Worm (Caenorhabditis elegans) whole organism, L4 larva: ENCODE results near the gene elt-4.

ENCODE experiments used
- F26F4.8 ChIP-seq: fragments of 200-800 bp; sonication (Bioruptor generic); conservative IDR thresholded peaks from 2 replicates; pipeline ENCODE4 v1.3.6; 2022; ENCODE audit warnings: missing genetic modification characterization, missing compliant biosample characterization
- F37D6.2 ChIP-seq: sonication (generic microtip); optimal IDR thresholded peaks from 2 replicates; lab custom pipeline; 2016; ENCODE audit warnings: mild to moderate bottlenecking, missing genetic modification characterization, missing compliant biosample characterization
- T20F7.1 ChIP-seq: fragments of 200-800 bp; sonication (Bioruptor generic); optimal IDR thresholded peaks from 2 replicates; lab custom pipeline; 2018; ENCODE audit warnings: mild to moderate bottlenecking, missing genetic modification characterization, missing compliant biosample characterization
- aha-1 ChIP-seq: fragments of 150-350 bp; peaks from one replicate; lab custom pipeline; 2014; ENCODE audit warnings: missing biosample characterization, missing genetic modification characterization
- arid-1 ChIP-seq: fragments of 200-800 bp; sonication (Bioruptor generic); conservative IDR thresholded peaks from 2 replicates; pipeline ENCODE4 v1.3.6; 2022; ENCODE audit warnings: missing genetic modification reagents, missing genetic modification characterization, missing compliant biosample characterization
- ceh-20 ChIP-seq: fragments of 200-800 bp; sonication (Bioruptor generic); IDR thresholded peaks from 2 replicates; pipeline ENCODE4 v1.3.6; 2022; ENCODE audit warnings: missing genetic modification reagents, missing genetic modification characterization, missing compliant biosample characterization
- ceh-28 ChIP-seq: fragments of 150-350 bp; optimal IDR thresholded peaks from 2 replicates; lab custom pipeline; 2014; ENCODE audit warnings: missing biosample characterization, missing genetic modification reagents, missing genetic modification characterization
- ceh-44 ChIP-seq: fragments of 200-800 bp; sonication (Bioruptor generic); IDR thresholded peaks from 2 replicates; pipeline ENCODE4 v1.3.6; 2022; ENCODE audit warnings: missing genetic modification reagents, missing genetic modification characterization, missing compliant biosample characterization
- ctbp-1 ChIP-seq: fragments of 200-800 bp; sonication (Bioruptor generic); IDR thresholded peaks from 2 replicates; pipeline ENCODE4 v1.3.6; 2022; ENCODE audit warnings: missing genetic modification reagents, missing genetic modification characterization, missing compliant biosample characterization
- daf-12 ChIP-seq: fragments of 150-350 bp; optimal IDR thresholded peaks from 2 replicates; lab custom pipeline; 2014; ENCODE audit warnings: missing biosample characterization, missing genetic modification reagents, missing genetic modification characterization
- daf-16 ChIP-seq, 3 experiments: sonication (generic microtip); optimal IDR thresholded peaks; 2 replicates each; lab custom pipeline; 2016 to 2017; ENCODE audit warnings: missing genetic modification characterization in 3 of 3, missing genetic modification reagents in 3 of 3, mild to moderate bottlenecking in 2 of 3, missing compliant biosample characterization in 2 of 3, missing biosample characterization in 1 of 3, moderate library complexity in 1 of 3
- daf-19 ChIP-seq: fragments of 200-800 bp; sonication (Bioruptor generic); conservative IDR thresholded peaks from 2 replicates; pipeline ENCODE4 v1.3.6; 2022; ENCODE audit warnings: missing genetic modification characterization, missing compliant biosample characterization
- dmd-6 ChIP-seq: fragments of 200-800 bp; sonication (Bioruptor generic); IDR thresholded peaks from 2 replicates; pipeline ENCODE4 v1.3.6; 2022; ENCODE audit warnings: missing genetic modification reagents, missing genetic modification characterization, missing compliant biosample characterization
- dve-1 ChIP-seq: sonication (generic microtip); optimal IDR thresholded peaks from 2 replicates; lab custom pipeline; 2017; ENCODE audit warnings: antibody characterized with exemption, mild to moderate bottlenecking, missing genetic modification characterization, missing compliant biosample characterization; ENCODE audit not compliant: insufficient read depth
- egl-43 ChIP-seq: fragments of 200-800 bp; sonication (Bioruptor generic); IDR thresholded peaks from 2 replicates; pipeline ENCODE4 v1.3.6; 2022; ENCODE audit warnings: missing genetic modification reagents, missing genetic modification characterization, missing compliant biosample characterization
- fkh-10 ChIP-seq: fragments of 150-350 bp; optimal IDR thresholded peaks from 2 replicates; lab custom pipeline; 2014; ENCODE audit warnings: missing biosample characterization, missing genetic modification reagents, missing genetic modification characterization
- hif-1 ChIP-seq, 2 experiments: sonication (generic microtip); optimal IDR thresholded peaks; 2 replicates each; lab custom pipeline; 2016 to 2017; ENCODE audit warnings: missing compliant biosample characterization in 2 of 2, missing genetic modification characterization in 2 of 2, missing genetic modification reagents in 2 of 2, missing genotype in 2 of 2, mild to moderate bottlenecking in 1 of 2
- hlh-11 ChIP-seq: fragments of 200-800 bp; sonication (Bioruptor generic); optimal IDR thresholded peaks from 2 replicates; lab custom pipeline; 2018; ENCODE audit warnings: mild to moderate bottlenecking, missing genetic modification characterization, missing compliant biosample characterization
- hlh-30 ChIP-seq: sonication (generic microtip); optimal IDR thresholded peaks from 2 replicates; lab custom pipeline; 2017; ENCODE audit warnings: antibody characterized with exemption, mild to moderate bottlenecking, missing genetic modification characterization, missing compliant biosample characterization; ENCODE audit not compliant: insufficient read depth
- hmg-1.1 ChIP-seq: fragments of 200-800 bp; sonication (Bioruptor generic); IDR thresholded peaks from 2 replicates; pipeline ENCODE4 v1.3.6; 2022; ENCODE audit warnings: missing genetic modification reagents, missing genetic modification characterization, missing compliant biosample characterization
- jun-1 ChIP-seq: fragments of 150-350 bp; optimal IDR thresholded peaks from 2 replicates; lab custom pipeline; 2014; ENCODE audit warnings: missing biosample characterization, missing genetic modification reagents, missing genetic modification characterization
- lin-1 ChIP-seq: fragments of 200-800 bp; sonication (Bioruptor generic); IDR thresholded peaks from 2 replicates; pipeline ENCODE4 v1.3.6; 2022; ENCODE audit warnings: missing genetic modification reagents, missing genetic modification characterization, missing compliant biosample characterization
- lin-39 ChIP-seq: fragments of 150-350 bp; optimal IDR thresholded peaks from 2 replicates; lab custom pipeline; 2014; ENCODE audit warnings: missing biosample characterization, missing genetic modification reagents, missing genetic modification characterization
- lir-3 ChIP-seq: sonication (generic microtip); optimal IDR thresholded peaks from 2 replicates; lab custom pipeline; 2016; ENCODE audit warnings: mild to moderate bottlenecking, missing genetic modification characterization, missing compliant biosample characterization
- lsy-2 ChIP-seq, 2 experiments: fragments of 150-350 bp in 1 of 2; sonication (generic microtip) in 1 of 2; optimal IDR thresholded peaks; 2 replicates each; lab custom pipeline; 2014 to 2017; ENCODE audit warnings: missing biosample characterization in 2 of 2, missing genetic modification characterization in 2 of 2
- madf-9 ChIP-seq: fragments of 200-800 bp; sonication (Bioruptor generic); conservative IDR thresholded peaks from 2 replicates; pipeline ENCODE4 v1.3.6; 2022; ENCODE audit warnings: missing genetic modification reagents, missing genetic modification characterization, missing compliant biosample characterization
- mdl-1 ChIP-seq, 2 experiments: fragments of 150-350 bp in 1 of 2; sonication (generic microtip) in 1 of 2; optimal IDR thresholded peaks; 2 replicates each; lab custom pipeline; 2014 to 2017; ENCODE audit warnings: missing biosample characterization in 2 of 2, missing genetic modification characterization in 2 of 2
- mep-1 ChIP-seq: fragments of 150-350 bp; sonication (generic microtip); optimal IDR thresholded peaks from 3 replicates; lab custom pipeline; 2014; ENCODE audit warnings: missing biosample characterization, missing genetic modification characterization
- mes-2 ChIP-seq: sonication (generic microtip); optimal IDR thresholded peaks from 2 replicates; lab custom pipeline; 2016; ENCODE audit warnings: missing genotype, mild to moderate bottlenecking, missing genetic modification characterization, missing compliant biosample characterization; ENCODE audit not compliant: poor library complexity, severe bottlenecking
- mxl-3 ChIP-seq: fragments of 200-800 bp; sonication (Bioruptor generic); optimal IDR thresholded peaks from 2 replicates; lab custom pipeline; 2018; ENCODE audit warnings: mild to moderate bottlenecking, missing genetic modification characterization, missing compliant biosample characterization
- nhr-10 ChIP-seq: fragments of 150-350 bp; optimal IDR thresholded peaks from 2 replicates; lab custom pipeline; 2014; ENCODE audit warnings: missing biosample characterization, missing genetic modification characterization
- nhr-11 ChIP-seq: fragments of 150-350 bp; optimal IDR thresholded peaks from 2 replicates; lab custom pipeline; 2014; ENCODE audit warnings: missing biosample characterization, missing genetic modification characterization
- nhr-25 ChIP-seq: sonication (generic microtip); optimal IDR thresholded peaks from 2 replicates; lab custom pipeline; 2017; ENCODE audit warnings: missing genetic modification characterization, mild to moderate bottlenecking, missing compliant biosample characterization, antibody characterized with exemption, moderate library complexity, borderline replicate concordance; ENCODE audit not compliant: insufficient read depth
- nhr-28 ChIP-seq: fragments of 150-350 bp; optimal IDR thresholded peaks from 2 replicates; lab custom pipeline; 2014; ENCODE audit warnings: missing biosample characterization, missing genetic modification characterization
- nhr-48 ChIP-seq: sonication (generic microtip); optimal IDR thresholded peaks from 2 replicates; lab custom pipeline; 2016; ENCODE audit warnings: mild to moderate bottlenecking, missing genetic modification characterization, missing compliant biosample characterization
- nhr-76 ChIP-seq: fragments of 150-350 bp; optimal IDR thresholded peaks from 2 replicates; lab custom pipeline; 2014; ENCODE audit warnings: missing biosample characterization, missing genetic modification characterization
- nhr-77 ChIP-seq: fragments of 150-350 bp; optimal IDR thresholded peaks from 2 replicates; lab custom pipeline; 2014; ENCODE audit warnings: missing biosample characterization, missing genetic modification characterization
- rbr-2 ChIP-seq: sonication (generic microtip); optimal IDR thresholded peaks from 2 replicates; lab custom pipeline; 2016; ENCODE audit warnings: missing genotype, missing genetic modification characterization, missing compliant biosample characterization
- set-16 ChIP-seq: fragments of 200-800 bp; sonication (Bioruptor generic); IDR thresholded peaks from 2 replicates; pipeline ENCODE4 v1.3.6; 2022; ENCODE audit warnings: missing genetic modification reagents, missing genetic modification characterization, missing compliant biosample characterization
- snpc-1.2 ChIP-seq: fragments of 200-800 bp; sonication (Bioruptor generic); IDR thresholded peaks from 2 replicates; pipeline ENCODE4 v1.3.6; 2022; ENCODE audit warnings: missing genetic modification reagents, missing genetic modification characterization, missing compliant biosample characterization
- snpc-4 ChIP-seq: fragments of 150-350 bp; optimal IDR thresholded peaks from 2 replicates; lab custom pipeline; 2014; ENCODE audit warnings: missing biosample characterization, missing genetic modification characterization
- tra-1 ChIP-seq: fragments of 200-800 bp; sonication (Bioruptor generic); IDR thresholded peaks from 2 replicates; pipeline ENCODE4 v1.3.6; 2022; ENCODE audit warnings: missing genetic modification reagents, missing genetic modification characterization, missing compliant biosample characterization
- unc-39 ChIP-seq: sonication (generic microtip); optimal IDR thresholded peaks from 2 replicates; lab custom pipeline; 2017; ENCODE audit warnings: missing biosample characterization, missing genetic modification characterization
- unc-62 ChIP-seq, 3 experiments: fragments of 150-350 bp in 1 of 3; sonication (generic microtip); optimal IDR thresholded peaks in 2 of 3; peaks in 1 of 3; 1 replicate in 1 of 3; 2 replicates in 2 of 3; lab custom pipeline; 2014 to 2017; ENCODE audit warnings: missing biosample characterization in 3 of 3, missing genetic modification characterization in 3 of 3, missing genetic modification reagents in 3 of 3, missing genotype in 1 of 3
- zag-1 ChIP-seq: fragments of 150-350 bp; optimal IDR thresholded peaks from 2 replicates; lab custom pipeline; 2014; ENCODE audit warnings: missing biosample characterization, missing genetic modification characterization
- zfp-2 ChIP-seq: sonication (generic microtip); optimal IDR thresholded peaks from 2 replicates; lab custom pipeline; 2016; ENCODE audit warnings: mild to moderate bottlenecking, missing genetic modification characterization, missing compliant biosample characterization
- zfp-3 ChIP-seq: fragments of 200-800 bp; sonication (Bioruptor generic); conservative IDR thresholded peaks from 2 replicates; pipeline ENCODE4 v1.3.6; 2022; ENCODE audit warnings: missing genetic modification reagents, missing genetic modification characterization, missing compliant biosample characterization
- zip-11 ChIP-seq: fragments of 200-800 bp; sonication (Bioruptor generic); IDR thresholded peaks from 2 replicates; pipeline ENCODE4 v1.3.6; 2022; ENCODE audit warnings: missing genetic modification characterization, missing compliant biosample characterization
- ztf-11 ChIP-seq: fragments of 150-350 bp; optimal IDR thresholded peaks from 2 replicates; lab custom pipeline; 2014; ENCODE audit warnings: missing biosample characterization, missing genetic modification characterization

Gene elt-4

ce11 chrX:10435492-10435939, 39.8 kb upstream of the elt-4 start:
- TF ChIP-seq lin-1 (GFP tag; lab: Robert Waterston, UW) (no peak), ceh-28 (tag; lab: Kevin White, UChicago) (peak; percentile 41), rbr-2 (tag; lab: Kevin White, UChicago) (peak; percentile 79), arid-1 (GFP tag; lab: Robert Waterston, UW) (no peak), nhr-25 (tag; lab: Kevin White, UChicago) (peak; percentile 3), daf-12 (tag; lab: Kevin White, UChicago) (no peak), hif-1 (tag; optimal IDR thresholded peaks at IDR 0.05; lab: Kevin White, UChicago) (peak in 1 of 2 experiments; percentile 62), zfp-3 (no peak), tra-1 (0 out of 2 replicates have a peak, but pooled peaks have one; percentile 21), dve-1 (tag; lab: Kevin White, UChicago) (peak; percentile 26), unc-39 (tag; lab: Kevin White, UChicago) (no peak), mes-2 (tag; lab: Kevin White, UChicago) (peak; percentile 61), nhr-28 (peak; percentile 61), egl-43 (GFP tag; lab: Robert Waterston, UW) (peak; percentile 84), zip-11 (no peak), aha-1 (tag; lab: Kevin White, UChicago) (peak; percentile 44), mdl-1 (tag; optimal IDR thresholded peaks at IDR 0.05; lab: Kevin White, UChicago) (peak in 1 of 2 experiments; percentile 66), ztf-11 (tag; lab: Kevin White, UChicago) (no peak), hlh-30 (tag; lab: Kevin White, UChicago) (peak; percentile 56), hlh-11 (peak; percentile 74), ceh-44 (no peak), nhr-11 (tag; lab: Kevin White, UChicago) (peak; percentile 89), mxl-3 (GFP tag; lab: Kevin White, UChicago) (peak; percentile 71), lsy-2 (tag; optimal IDR thresholded peaks at IDR 0.05; lab: Kevin White, UChicago) (peak; percentile 52 to 59), daf-16 (GFP tag; optimal IDR thresholded peaks at IDR 0.05; lab: Kevin White, UChicago) (peak in 1 of 2 experiments; percentile 19), daf-16 (tag; optimal IDR thresholded peaks at IDR 0.05; lab: Kevin White, UChicago) (no peak), mep-1 (tag; lab: Kevin White, UChicago) (peak; percentile 84), unc-62 (GFP tag; optimal IDR thresholded peaks at IDR 0.05 in 1 of 2; lab: Kevin White, UChicago) (peak in 1 of 2 experiments; percentile 87), unc-62 (tag; optimal IDR thresholded peaks at IDR 0.05; lab: Kevin White, UChicago) (no peak), snpc-4 (tag; lab: Kevin White, UChicago) (no peak), hmg-1.1 (GFP tag; lab: Robert Waterston, UW) (peak; percentile 82), set-16 (GFP tag; lab: Robert Waterston, UW) (peak; percentile 94), nhr-48 (peak; percentile 26), lir-3 (tag; lab: Kevin White, UChicago) (peak; percentile 70), jun-1 (tag; lab: Kevin White, UChicago) (no peak), ceh-20 (GFP tag; lab: Robert Waterston, UW) (peak; percentile 76), F37D6.2 (tag; lab: Kevin White, UChicago) (peak; percentile 80), madf-9 (0 out of 2 replicates have a peak, but pooled peaks have one; percentile 10), fkh-10 (peak; percentile 98), ctbp-1 (GFP tag; lab: Robert Waterston, UW) (peak; percentile 97), zfp-2 (peak; percentile 5), zag-1 (tag; lab: Kevin White, UChicago) (peak; percentile 29), dmd-6 (GFP tag; lab: Robert Waterston, UW) (peak; percentile 24; the same call in 1 of the 2 replicates), nhr-10 (tag; lab: Kevin White, UChicago) (no peak), T20F7.1 (no peak), nhr-77 (peak; percentile 7), F26F4.8 (GFP tag; lab: Robert Waterston, UW) (no peak), daf-19 (no peak), snpc-1.2 (GFP tag; lab: Robert Waterston, UW) (no peak), nhr-76 (tag; lab: Kevin White, UChicago) (no peak), lin-39 (tag; lab: Kevin White, UChicago) (no peak)
- TF ChIP-seq, all 104 proteins: peak for 32
